Fruit fly (Drosophila melanogaster) whole organism, embryonic: ENCODE measurements around the gene CG14947.

Experiments
- Abd-B ChIP-seq: fragments of 200-800 bp; sonication (Bioruptor generic); optimal IDR thresholded peaks from 2 replicates; lab custom pipeline; 2018; ENCODE audit warnings: missing biosample characterization, mild to moderate bottlenecking, missing genetic modification characterization, moderate library complexity
- BEAF-32 ChIP-seq: fragments of 200-800 bp; sonication (Bioruptor generic); optimal IDR thresholded peaks from 3 replicates; lab custom pipeline; 2017; ENCODE audit warnings: missing biosample characterization, missing genetic modification characterization, mild to moderate bottlenecking, moderate library complexity, missing genetic modification reagents
- Blimp-1 ChIP-seq: fragments of 200-800 bp; sonication (Bioruptor generic); optimal IDR thresholded peaks from 3 replicates; lab custom pipeline; 2018; ENCODE audit warnings: missing biosample characterization, missing genetic modification characterization, mild to moderate bottlenecking, moderate library complexity, missing genetic modification reagents
- CG10267 ChIP-seq: fragments of 200-800 bp; sonication (Bioruptor generic); optimal IDR thresholded peaks from 2 replicates; lab custom pipeline; 2018; ENCODE audit warnings: missing biosample characterization, mild to moderate bottlenecking, missing genetic modification characterization, moderate library complexity
- CG10654 ChIP-seq: fragments of 200-800 bp; sonication (Bioruptor generic); optimal IDR thresholded peaks from 2 replicates; lab custom pipeline; 2016; ENCODE audit warnings: missing biosample characterization, missing genetic modification characterization
- CG10979 ChIP-seq: fragments of 200-800 bp; sonication (Bioruptor generic); optimal IDR thresholded peaks from 2 replicates; lab custom pipeline; 2018; ENCODE audit warnings: missing biosample characterization, mild to moderate bottlenecking, missing genetic modification characterization, moderate library complexity
- CG11504 ChIP-seq: fragments of 200-800 bp; sonication (Bioruptor generic); optimal IDR thresholded peaks from 3 replicates; lab custom pipeline; 2019; ENCODE audit warnings: missing biosample characterization, mild to moderate bottlenecking, missing genetic modification characterization, moderate library complexity
- CG14014 ChIP-seq: fragments of 200-800 bp; sonication (Bioruptor generic); IDR thresholded peaks from 2 replicates; pipeline ENCODE4 v1.3.6; 2022; ENCODE audit warnings: missing biosample characterization, missing genetic modification characterization
- CG15696 ChIP-seq: fragments of 200-800 bp; sonication (Bioruptor generic); optimal IDR thresholded peaks from 2 replicates; lab custom pipeline; 2019; ENCODE audit warnings: missing biosample characterization, mild to moderate bottlenecking, missing genetic modification characterization, moderate library complexity
- CG17361 ChIP-seq: fragments of 200-800 bp; sonication (Bioruptor generic); IDR thresholded peaks from 3 replicates; pipeline ENCODE4 v1.3.6; 2022; ENCODE audit warnings: missing biosample characterization, missing genetic modification characterization
- CG17829 ChIP-seq: fragments of 200-800 bp; optimal IDR thresholded peaks from 2 replicates; lab custom pipeline; 2019; ENCODE audit warnings: missing biosample characterization, mild to moderate bottlenecking, missing genetic modification characterization, moderate library complexity
- CG2199 ChIP-seq: fragments of 200-800 bp; sonication (Bioruptor generic); IDR thresholded peaks from 3 replicates; pipeline ENCODE4 v1.3.6; 2022; ENCODE audit warnings: missing biosample characterization, missing genetic modification characterization
- CG3065 ChIP-seq: fragments of 200-800 bp; sonication (Bioruptor generic); optimal IDR thresholded peaks from 2 replicates; lab custom pipeline; 2016; ENCODE audit warnings: missing biosample characterization, missing genetic modification characterization
- CG32772 ChIP-seq: fragments of 200-800 bp; sonication (Bioruptor generic); IDR thresholded peaks from 2 replicates; pipeline ENCODE4 v1.3.6; 2022; ENCODE audit warnings: missing biosample characterization, missing genetic modification characterization
- CG33213 ChIP-seq: fragments of 200-800 bp; sonication (Bioruptor generic); optimal IDR thresholded peaks from 3 replicates; lab custom pipeline; 2016; ENCODE audit warnings: missing biosample characterization, missing genetic modification characterization
- CG3407 ChIP-seq: fragments of 200-800 bp; sonication (Bioruptor generic); optimal IDR thresholded peaks from 2 replicates; lab custom pipeline; 2018; ENCODE audit warnings: missing biosample characterization, mild to moderate bottlenecking, missing genetic modification characterization
- CG34224 ChIP-seq: fragments of 200-800 bp; sonication (Bioruptor generic); IDR thresholded peaks from 3 replicates; pipeline ENCODE4 v1.3.6; 2022; ENCODE audit warnings: missing biosample characterization, missing genetic modification characterization; ENCODE audit not compliant: partially characterized antibody
- CG3847 ChIP-seq: fragments of 200-800 bp; sonication (Bioruptor generic); IDR thresholded peaks from 2 replicates; pipeline ENCODE4 v1.3.6; 2022; ENCODE audit warnings: missing biosample characterization, missing genetic modification characterization
- CG4424 ChIP-seq: fragments of 200-800 bp; sonication (Bioruptor generic); optimal IDR thresholded peaks from 3 replicates; lab custom pipeline; 2016; ENCODE audit warnings: missing biosample characterization, missing genetic modification characterization
- CG5180 ChIP-seq: fragments of 200-800 bp; sonication (Bioruptor generic); optimal IDR thresholded peaks from 3 replicates; lab custom pipeline; 2017; ENCODE audit warnings: missing biosample characterization, missing genetic modification characterization, mild to moderate bottlenecking, moderate library complexity, missing genetic modification reagents
- CG5953 ChIP-seq: fragments of 200-800 bp; sonication (Bioruptor generic); IDR thresholded peaks from 2 replicates; pipeline ENCODE4 v1.3.6; 2022; ENCODE audit warnings: missing biosample characterization, missing genetic modification characterization
- CG8388 ChIP-seq: fragments of 200-800 bp; sonication (Bioruptor generic); optimal IDR thresholded peaks from 2 replicates; lab custom pipeline; 2019; ENCODE audit warnings: missing biosample characterization, mild to moderate bottlenecking, missing genetic modification characterization, moderate library complexity
- Deaf1 ChIP-seq: fragments of 200-800 bp; optimal IDR thresholded peaks from 3 replicates; lab custom pipeline; 2019; ENCODE audit warnings: missing biosample characterization, mild to moderate bottlenecking, missing genetic modification characterization, moderate library complexity
- Eip74EF ChIP-seq, 2 experiments: fragments of 200-800 bp in 1 of 2; fragments of >200 bp in 1 of 2; sonication (Bioruptor generic) in 1 of 2; optimal IDR thresholded peaks; 2 replicates each; lab custom pipeline; 2017 to 2019; ENCODE audit warnings: missing biosample characterization in 2 of 2, missing genetic modification characterization in 2 of 2, mild to moderate bottlenecking in 1 of 2, moderate library complexity in 1 of 2
- Elba2 ChIP-seq: fragments of 200-800 bp; sonication (Bioruptor generic); optimal IDR thresholded peaks from 3 replicates; lab custom pipeline; 2016; ENCODE audit warnings: missing biosample characterization, missing genetic modification characterization
- Hr39 ChIP-seq: fragments of >200 bp; optimal IDR thresholded peaks from 2 replicates; lab custom pipeline; 2017
- Hr51 ChIP-seq, 2 experiments: fragments of 200-800 bp; sonication (Bioruptor generic); optimal IDR thresholded peaks; 2 replicates in 1 of 2; 3 replicates in 1 of 2; lab custom pipeline; 2016 to 2018; ENCODE audit warnings: missing biosample characterization in 2 of 2, missing genetic modification characterization in 2 of 2, mild to moderate bottlenecking in 1 of 2, moderate library complexity in 1 of 2
- Max ChIP-seq: fragments of 200-800 bp; sonication (Bioruptor generic); optimal IDR thresholded peaks from 2 replicates; lab custom pipeline; 2016; ENCODE audit warnings: missing biosample characterization, mild to moderate bottlenecking, missing genetic modification characterization
- Nf-YC ChIP-seq: fragments of 200-800 bp; optimal IDR thresholded peaks from 3 replicates; lab custom pipeline; 2019; ENCODE audit warnings: missing biosample characterization, mild to moderate bottlenecking, missing genetic modification characterization, moderate library complexity
- NfI ChIP-seq: fragments of 200-800 bp; sonication (Bioruptor generic); optimal IDR thresholded peaks from 3 replicates; lab custom pipeline; 2018; ENCODE audit warnings: missing biosample characterization, mild to moderate bottlenecking, missing genetic modification characterization, moderate library complexity
- Ravus ChIP-seq: fragments of 200-800 bp; sonication (Bioruptor generic); IDR thresholded peaks from 2 replicates; pipeline ENCODE4 v1.3.6; 2022; ENCODE audit warnings: missing biosample characterization, missing genetic modification characterization
- TFAM ChIP-seq: fragments of 200-800 bp; sonication (Bioruptor generic); optimal IDR thresholded peaks from 2 replicates; lab custom pipeline; 2017; ENCODE audit warnings: missing biosample characterization, missing genetic modification characterization, inconsistent platforms
- YL-1 ChIP-seq: fragments of 200-800 bp; sonication (Bioruptor generic); optimal IDR thresholded peaks from 3 replicates; lab custom pipeline; 2017; ENCODE audit warnings: missing biosample characterization, mild to moderate bottlenecking, missing genetic modification characterization
- ara ChIP-seq: fragments of 200-800 bp; sonication (Bioruptor generic); IDR thresholded peaks from 2 replicates; pipeline ENCODE4 v1.3.6; 2022; ENCODE audit warnings: missing biosample characterization, missing genetic modification characterization
- bsh ChIP-seq, 2 experiments: fragments of 200-800 bp; sonication (Bioruptor generic); optimal IDR thresholded peaks; 2 replicates each; lab custom pipeline; 2017 to 2018; ENCODE audit warnings: mild to moderate bottlenecking in 2 of 2, missing biosample characterization in 2 of 2, missing genetic modification characterization in 2 of 2, moderate library complexity in 1 of 2
- cad ChIP-seq: fragments of >200 bp; optimal IDR thresholded peaks from 2 replicates; lab custom pipeline; 2017; ENCODE audit warnings: missing biosample characterization, missing genetic modification characterization
- chif ChIP-seq, 2 experiments: fragments of 200-800 bp; sonication (Bioruptor generic); optimal IDR thresholded peaks; 3 replicates each; lab custom pipeline; 2016; ENCODE audit warnings: missing biosample characterization in 2 of 2, missing genetic modification characterization in 2 of 2
- dmrt11E ChIP-seq: fragments of 200-800 bp; sonication (Bioruptor generic); optimal IDR thresholded peaks from 3 replicates; lab custom pipeline; 2018; ENCODE audit warnings: missing biosample characterization, mild to moderate bottlenecking, missing genetic modification characterization, moderate library complexity
- gem ChIP-seq: fragments of 200-800 bp; sonication (Bioruptor generic); optimal IDR thresholded peaks from 2 replicates; lab custom pipeline; 2019; ENCODE audit warnings: missing biosample characterization, mild to moderate bottlenecking, missing genetic modification characterization, moderate library complexity
- kah ChIP-seq: fragments of 200-800 bp; sonication (Bioruptor generic); optimal IDR thresholded peaks from 2 replicates; lab custom pipeline; 2018; ENCODE audit warnings: missing biosample characterization, mild to moderate bottlenecking, missing genetic modification characterization
- lola ChIP-seq, 3 experiments: fragments of >200 bp in 2 of 3; fragments of 200-800 bp in 1 of 3; sonication (Bioruptor generic) in 1 of 3; optimal IDR thresholded peaks; 2 replicates each; lab custom pipeline; 2017 to 2019; ENCODE audit warnings: missing biosample characterization in 3 of 3, missing genetic modification characterization in 3 of 3, mild to moderate bottlenecking in 1 of 3, moderate library complexity in 1 of 3
- nau ChIP-seq: fragments of 200-800 bp; sonication (Bioruptor generic); optimal IDR thresholded peaks from 3 replicates; lab custom pipeline; 2017; ENCODE audit warnings: missing biosample characterization, mild to moderate bottlenecking, missing genetic modification characterization, missing genetic modification reagents
- onecut ChIP-seq: fragments of 200-800 bp; sonication (Bioruptor generic); IDR thresholded peaks from 2 replicates; pipeline ENCODE4 v1.3.6; 2022; ENCODE audit warnings: missing biosample characterization, missing genetic modification characterization
- pan ChIP-seq, 4 experiments: fragments of >200 bp in 3 of 4; fragments of 200-800 bp in 1 of 4; sonication (Bioruptor generic) in 1 of 4; optimal IDR thresholded peaks in 3 of 4; IDR thresholded peaks in 1 of 4; 2 replicates each; pipeline versions ENCODE4 v1.3.6 to Lab custom; 2017 to 2022; ENCODE audit warnings: missing biosample characterization in 2 of 4, missing genetic modification characterization in 2 of 4, mixed read lengths in 1 of 4
- phol ChIP-seq: fragments of 200-800 bp; sonication (Bioruptor generic); optimal IDR thresholded peaks from 3 replicates; lab custom pipeline; 2018; ENCODE audit warnings: missing biosample characterization, mild to moderate bottlenecking, missing genetic modification characterization, moderate library complexity
- psq ChIP-seq: fragments of 200-800 bp; sonication (Bioruptor generic); optimal IDR thresholded peaks from 2 replicates; lab custom pipeline; 2017; ENCODE audit warnings: missing biosample characterization, missing genetic modification characterization
- ranshi ChIP-seq: fragments of 200-800 bp; sonication (Bioruptor generic); IDR thresholded peaks from 2 replicates; pipeline ENCODE4 v1.3.6; 2022; ENCODE audit warnings: missing biosample characterization, missing genetic modification characterization
- sens ChIP-seq: fragments of 200-800 bp; sonication (Bioruptor generic); peaks from one replicate; lab custom pipeline; 2016; ENCODE audit warnings: missing biosample characterization, missing genetic modification characterization
- shn ChIP-seq: fragments of 200-800 bp; sonication (Bioruptor generic); optimal IDR thresholded peaks from 3 replicates; lab custom pipeline; 2016; ENCODE audit warnings: missing biosample characterization, missing genetic modification characterization
- trem ChIP-seq: fragments of 200-800 bp; optimal IDR thresholded peaks from 3 replicates; lab custom pipeline; 2019; ENCODE audit warnings: missing biosample characterization, mild to moderate bottlenecking, missing genetic modification characterization, moderate library complexity
- twi ChIP-seq: fragments of 200-800 bp; optimal IDR thresholded peaks from 2 replicates; lab custom pipeline; 2019; ENCODE audit warnings: missing biosample characterization, mild to moderate bottlenecking, missing genetic modification characterization, moderate library complexity

CG14947 gene

dm6 chr2L:12115809-12116208 is 39.9 kb downstream of the CG14947 start (continued):
- TF ChIP-seq Nf-YC (tag; lab: Kevin White, UChicago) (no peak), trem (tag; lab: Kevin White, UChicago) (peak; percentile 2), psq (no peak), Blimp-1 (peak; percentile 37), Max (no peak), CG3065 (no peak), CG34224 (GFP tag; lab: Robert Waterston, UW) (no peak), kah (GFP tag; lab: Kevin White, UChicago) (no peak), CG15696 (no peak), phol (tag; lab: Kevin White, UChicago) (peak; percentile 44), CG2199 (no peak), CG5953 (GFP tag; lab: Robert Waterston, UW) (no peak), CG3407 (GFP tag; lab: Kevin White, UChicago) (no peak), ranshi (GFP tag; lab: Robert Waterston, UW) (no peak), ara (GFP tag; lab: Robert Waterston, UW) (no peak), nau (GFP tag; lab: Kevin White, UChicago) (no peak), CG33213 (no peak), CG17829 (tag; lab: Kevin White, UChicago) (peak; percentile 13), twi (tag; lab: Kevin White, UChicago) (no peak), Eip74EF (GFP tag; optimal IDR thresholded peaks at IDR 0.05; lab: Kevin White, UChicago) (no peak), CG10979 (peak; percentile 56), CG8388 (GFP tag; lab: Kevin White, UChicago) (peak; percentile 0), Hr51 (GFP tag; optimal IDR thresholded peaks at IDR 0.05; lab: Kevin White, UChicago) (no peak), CG10267 (peak; percentile 25), Ravus (GFP tag; lab: Robert Waterston, UW) (no peak), Abd-B (GFP tag; lab: Kevin White, UChicago) (peak; percentile 0), CG11504 (tag; lab: Kevin White, UChicago) (peak; percentile 16), YL-1 (no peak), TFAM (GFP tag; lab: Kevin White, UChicago) (no peak), CG14014 (no peak), cad (GFP tag; lab: Kevin White, UChicago) (no peak), gem (tag; lab: Kevin White, UChicago) (peak; percentile 29), NfI (GFP tag; lab: Kevin White, UChicago) (no peak), pan (optimal IDR thresholded peaks at IDR 0.05; lab: Kevin White, UChicago) (no peak), pan (GFP tag; optimal IDR thresholded peaks at IDR 0.05 in 1 of 2, IDR thresholded peaks at IDR 0.05 in 1 of 2) (no peak), Hr39 (lab: Kevin White, UChicago) (no peak), CG3847 (GFP tag; lab: Robert Waterston, UW) (no peak), CG17361 (peak; percentile 36; the same call in 1 of the 3 replicates), dmrt11E (tag; lab: Kevin White, UChicago) (peak; percentile 8), CG10654 (GFP tag; lab: Kevin White, UChicago) (no peak), CG32772 (no peak), bsh (GFP tag; optimal IDR thresholded peaks at IDR 0.05; lab: Kevin White, UChicago) (peak in 1 of 2 experiments; percentile 12)

- TF ChIP-seq BEAF-32 (GFP tag; lab: Kevin White, UChicago) (no peak), Deaf1 (tag; lab: Kevin White, UChicago) (no peak), shn (GFP tag; lab: Kevin White, UChicago) (no peak), CG17361 (0 out of 3 replicates have a peak, but pooled peaks have one; percentile 42), Elba2 (GFP tag; lab: Kevin White, UChicago) (no peak), lola (GFP tag; optimal IDR thresholded peaks at IDR 0.05; lab: Kevin White, UChicago) (peak in 1 of 3 experiments; percentile 17), chif (GFP tag; optimal IDR thresholded peaks at IDR 0.05; lab: Kevin White, UChicago) (no peak), CG5180 (GFP tag; lab: Kevin White, UChicago) (peak; percentile 79), sens (GFP tag; lab: Kevin White, UChicago) (peak; percentile 85), CG4424 (peak; percentile 7), onecut (no peak), CG11504 (tag; lab: Kevin White, UChicago) (peak; percentile 49), Ravus (GFP tag; lab: Robert Waterston, UW) (no peak)
Measured at dm6 chr2L:12120000-12120399, 44.1 kb downstream of the CG14947 start.
